Fruit fly (Drosophila melanogaster): ENCODE results near the gene CG17329.

Gene CG17329

DNA sequence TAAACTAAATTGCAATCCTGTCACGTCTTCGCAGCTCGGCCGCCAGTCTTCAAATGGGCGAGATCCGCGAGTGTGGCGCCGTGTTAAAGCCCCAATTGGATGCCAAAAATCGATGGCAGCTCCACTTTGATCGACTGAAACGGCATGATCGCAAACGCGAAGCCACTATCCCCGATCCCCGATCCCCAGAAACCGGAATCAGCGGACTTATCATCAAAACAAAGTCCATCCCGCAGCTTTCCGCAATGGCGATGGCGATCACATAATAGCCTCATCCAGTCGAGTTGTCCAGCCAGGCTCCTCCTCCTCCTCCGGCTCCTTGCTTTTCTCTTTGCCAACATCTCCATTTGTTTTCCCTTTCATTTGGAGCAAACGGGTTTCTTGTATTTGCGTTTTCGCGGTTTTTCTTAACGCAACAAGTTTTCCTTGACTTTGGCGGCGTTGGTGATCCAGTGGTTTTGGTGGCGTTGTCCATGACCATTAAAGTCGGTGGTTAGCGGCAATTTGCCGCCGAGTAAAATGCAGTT, 2.0 kb downstream of the CG17329 start, which contains the start of gene CG13258:
Gene CG13258, minus strand, starts transcription at position 51 of the 527 bp plus-strand sequence.
- no peak for TF ChIP-seq fru (GFP tag; optimal IDR thresholded peaks at IDR 0.05)
- TF ChIP-seq ey (GFP tag; optimal IDR thresholded peaks at IDR 0.05), result no peak
- TF ChIP-seq Sp1 (GFP tag; optimal IDR thresholded peaks at IDR 0.05), result no peak
- no peak for TF ChIP-seq rgr (GFP tag; optimal IDR thresholded peaks at IDR 0.05)
- no peak for TF ChIP-seq GATAd (GFP tag; optimal IDR thresholded peaks at IDR 0.05)
- no peak for TF ChIP-seq Hnf4 (GFP tag; optimal IDR thresholded peaks at IDR 0.05)
- TF ChIP-seq Vsx2 (GFP tag; optimal IDR thresholded peaks at IDR 0.05; ENCODE audit: partially characterized antibody), result no peak
- no peak for TF ChIP-seq foxo (GFP tag; optimal IDR thresholded peaks at IDR 0.05)
- TF ChIP-seq psq (GFP tag; optimal IDR thresholded peaks at IDR 0.05), result no peak

DNA sequence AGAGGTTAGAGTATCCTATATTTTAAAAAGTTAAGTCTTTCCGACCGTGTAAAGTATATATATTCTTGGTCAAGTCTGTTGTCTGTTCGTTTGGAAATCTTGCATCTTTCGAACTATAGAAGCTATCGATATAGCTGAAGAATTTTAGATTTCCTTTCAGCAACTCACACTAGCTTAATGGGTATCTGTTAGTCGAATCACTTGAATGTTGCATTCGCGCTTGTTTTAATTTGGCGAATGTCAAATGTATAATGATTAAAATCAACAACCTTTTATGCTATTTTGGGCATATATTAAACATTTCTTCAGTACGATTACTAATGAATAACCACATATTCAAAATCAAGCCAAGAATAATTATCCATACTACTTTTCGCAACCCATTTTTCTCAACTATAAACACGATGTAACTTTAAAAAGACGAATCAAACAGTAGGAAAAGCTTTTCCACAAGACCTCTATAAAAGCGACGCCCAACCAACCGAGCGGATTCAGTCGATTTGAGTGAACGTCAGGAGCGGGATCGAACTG, 2.7 kb downstream of the CG17329 start, which contains the start of gene Cyp303a1:
Gene Cyp303a1, plus strand, starts transcription at position 481 of the 531 bp plus-strand sequence.
- no peak for TF ChIP-seq Sp1 (GFP tag; optimal IDR thresholded peaks at IDR 0.05)
- no peak for TF ChIP-seq Vsx2 (GFP tag; optimal IDR thresholded peaks at IDR 0.05; ENCODE audit: partially characterized antibody)
- no peak for TF ChIP-seq Myc (optimal IDR thresholded peaks at IDR 0.05)
- TF ChIP-seq sv (GFP tag; optimal IDR thresholded peaks at IDR 0.05), result no peak
- no peak for TF ChIP-seq dsf (GFP tag; optimal IDR thresholded peaks at IDR 0.05; ENCODE audit: borderline replicate concordance)
- TF ChIP-seq CG9705 (GFP tag; optimal IDR thresholded peaks at IDR 0.05), result no peak

DNA sequence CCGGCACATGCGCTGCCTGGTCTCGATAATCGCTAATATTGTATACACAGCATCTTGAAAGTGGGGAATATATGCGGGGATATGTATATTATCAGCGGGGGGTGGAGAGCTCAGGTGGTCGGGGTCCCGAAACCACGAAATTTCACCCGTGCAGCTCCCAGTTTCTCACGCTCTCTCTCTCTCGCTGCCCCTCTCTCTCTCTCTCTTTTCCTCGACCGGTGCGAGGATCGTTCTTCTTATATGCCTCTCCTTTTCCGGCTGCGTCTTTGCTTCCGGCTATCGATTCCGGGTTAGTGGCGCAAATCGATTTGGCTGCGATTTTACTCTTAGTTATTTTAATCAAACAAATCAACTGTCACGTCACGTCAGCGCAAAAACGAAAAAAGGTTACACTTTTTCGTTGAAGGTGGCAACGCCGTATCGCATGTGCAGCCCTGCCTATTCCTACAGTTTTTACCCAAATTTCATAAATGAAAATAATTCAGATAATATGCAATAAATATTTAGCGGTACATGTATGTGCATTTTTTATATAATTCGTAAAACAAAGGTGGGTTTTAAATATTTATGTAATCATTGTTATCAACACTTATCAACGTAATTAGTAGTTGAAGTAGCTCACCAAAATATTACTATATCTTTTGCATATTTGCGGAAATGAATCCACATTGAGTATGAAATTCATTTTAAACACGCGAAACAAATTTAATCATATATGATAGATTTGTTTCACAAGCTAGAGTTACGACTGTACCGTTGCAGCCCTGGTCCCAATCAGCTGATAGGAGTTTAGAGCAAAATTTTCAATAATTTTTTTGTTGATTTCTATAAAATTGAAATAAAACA, 8.6 kb downstream of the CG17329 start, which contains the start of the genes heix and CG17328:
Gene heix, minus strand, starts transcription at position 393 of the 846 bp plus-strand sequence.
Gene CG17328, plus strand, starts transcription at position 478 of the 846 bp plus-strand sequence.
- TF ChIP-seq tai (GFP tag; optimal IDR thresholded peaks at IDR 0.05), result no peak
- peak; percentile 31 for TF ChIP-seq dsf (GFP tag; optimal IDR thresholded peaks at IDR 0.05; ENCODE audit: borderline replicate concordance)
- TF ChIP-seq Dif (GFP tag; optimal IDR thresholded peaks at IDR 0.05; ENCODE audit: partially characterized antibody), result peak; percentile 6
- TF ChIP-seq Sp1 (GFP tag; optimal IDR thresholded peaks at IDR 0.05), result peak; percentile 74
- peak; percentile 69 for TF ChIP-seq CG9705 (GFP tag; optimal IDR thresholded peaks at IDR 0.05)
- TF ChIP-seq OdsH (GFP tag; optimal IDR thresholded peaks at IDR 0.05), result peak; percentile 66
- peak; percentile 66 for TF ChIP-seq sv (GFP tag; optimal IDR thresholded peaks at IDR 0.05)
- peak; percentile 83 for TF ChIP-seq woc (GFP tag; optimal IDR thresholded peaks at IDR 0.05)
- peak in 1 of 2 experiments; percentile 81 for TF ChIP-seq foxo (GFP tag; optimal IDR thresholded peaks at IDR 0.05)
- TF ChIP-seq rgr (GFP tag; optimal IDR thresholded peaks at IDR 0.05), result peak; percentile 74
- TF ChIP-seq ey (GFP tag; optimal IDR thresholded peaks at IDR 0.05), result peak; percentile 66
- TF ChIP-seq Jra (GFP tag; optimal IDR thresholded peaks at IDR 0.05), result peak; percentile 20
- TF ChIP-seq Hr78 (GFP tag; optimal IDR thresholded peaks at IDR 0.05), result no peak
- peak; percentile 67 for TF ChIP-seq Hnf4 (GFP tag; optimal IDR thresholded peaks at IDR 0.05)
- TF ChIP-seq usp (GFP tag; optimal IDR thresholded peaks at IDR 0.05), result no peak
- no peak for TF ChIP-seq N (GFP tag; optimal IDR thresholded peaks at IDR 0.05)
- peak; percentile 81 for TF ChIP-seq HLH106 (tag; optimal IDR thresholded peaks at IDR 0.05)
- TF ChIP-seq Rel (GFP tag; optimal IDR thresholded peaks at IDR 0.05), result no peak
- TF ChIP-seq Rel (tag; optimal IDR thresholded peaks at IDR 0.05), result peak; percentile 19
- peak; percentile 59 for TF ChIP-seq psq (GFP tag; optimal IDR thresholded peaks at IDR 0.05)

DNA sequence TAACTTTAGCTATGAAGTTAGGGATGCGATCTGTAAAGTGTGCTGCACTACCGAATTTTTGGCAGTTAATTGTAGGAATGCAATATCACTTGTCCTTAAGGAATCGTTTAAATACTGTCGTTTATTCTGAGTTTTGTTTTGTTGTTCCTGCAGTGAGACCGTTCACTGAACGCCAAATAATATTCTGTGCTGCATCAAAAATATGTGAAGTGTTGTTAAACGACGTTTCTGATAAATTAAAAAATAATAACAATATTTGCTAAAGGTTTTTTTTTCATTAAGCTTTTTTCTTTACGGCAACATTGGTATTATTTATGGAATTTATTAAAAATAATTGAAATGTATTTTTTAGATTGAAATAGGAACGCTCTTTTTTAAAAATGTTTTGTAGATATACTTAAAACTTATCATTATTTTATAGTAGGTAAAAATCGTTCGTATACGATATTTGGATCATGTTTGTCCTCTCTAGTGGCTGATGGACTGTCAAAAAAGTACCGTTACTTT, 11.7 kb downstream of the CG17329 start, which contains the start of gene GMF:
Gene GMF, minus strand, starts transcription at position 182 of the 507 bp plus-strand sequence.
- TF ChIP-seq Sp1 (GFP tag; optimal IDR thresholded peaks at IDR 0.05) (peak; percentile 51), Hnf4 (GFP tag; optimal IDR thresholded peaks at IDR 0.05) (peak; percentile 58), sv (GFP tag; optimal IDR thresholded peaks at IDR 0.05) (no peak), Rel (GFP tag; optimal IDR thresholded peaks at IDR 0.05) (no peak), Rel (tag; optimal IDR thresholded peaks at IDR 0.05) (peak; percentile 20), psq (GFP tag; optimal IDR thresholded peaks at IDR 0.05) (peak; percentile 21), woc (GFP tag; optimal IDR thresholded peaks at IDR 0.05) (peak; percentile 57), foxo (GFP tag; optimal IDR thresholded peaks at IDR 0.05) (peak in 1 of 2 experiments; percentile 62), OdsH (GFP tag; optimal IDR thresholded peaks at IDR 0.05) (no peak), HLH106 (tag; optimal IDR thresholded peaks at IDR 0.05) (peak; percentile 30), Hr83 (GFP tag; optimal IDR thresholded peaks at IDR 0.05; ENCODE audit: poor library complexity, severe bottlenecking) (no peak), rgr (GFP tag; optimal IDR thresholded peaks at IDR 0.05) (peak; percentile 64), ey (GFP tag; optimal IDR thresholded peaks at IDR 0.05) (peak; percentile 19), pan (optimal IDR thresholded peaks at IDR 0.05) (no peak), dsf (GFP tag; optimal IDR thresholded peaks at IDR 0.05; ENCODE audit: borderline replicate concordance) (peak; percentile 23), Dif (GFP tag; optimal IDR thresholded peaks at IDR 0.05; ENCODE audit: partially characterized antibody) (no peak), Jra (GFP tag; optimal IDR thresholded peaks at IDR 0.05) (peak; percentile 67)

Measured in whole organism, wandering third instar larva.